Worm (Caenorhabditis elegans) whole organism, L3 larva: Measurements from ENCODE around the gene str-228.

Experiments used
- ceh-28 ChIP-seq: fragments of 150-350 bp; optimal IDR thresholded peaks from 2 replicates; lab custom pipeline; 2014; ENCODE audit warnings: missing biosample characterization, missing genetic modification reagents, missing genetic modification characterization
- ceh-9 ChIP-seq: sonication (generic microtip); optimal IDR thresholded peaks from 2 replicates; lab custom pipeline; 2018; ENCODE audit warnings: missing biosample characterization, missing genetic modification characterization
- elt-1 ChIP-seq: fragments of 150-350 bp; optimal IDR thresholded peaks from 2 replicates; lab custom pipeline; 2014; ENCODE audit warnings: missing biosample characterization, missing genetic modification characterization
- elt-3 ChIP-seq, 3 experiments: fragments of 150-350 bp in 1 of 3; sonication (generic microtip) in 2 of 3; optimal IDR thresholded peaks; 2 replicates in 2 of 3; 4 replicates in 1 of 3; lab custom pipeline; 2014 to 2017; ENCODE audit warnings: missing biosample characterization in 3 of 3, missing genetic modification characterization in 3 of 3
- fos-1 ChIP-seq: fragments of 150-350 bp; optimal IDR thresholded peaks from 2 replicates; lab custom pipeline; 2014; ENCODE audit warnings: missing biosample characterization, missing genetic modification characterization
- mdl-1 ChIP-seq: fragments of 150-350 bp; optimal IDR thresholded peaks from 2 replicates; lab custom pipeline; 2014; ENCODE audit warnings: missing biosample characterization, missing genetic modification characterization
- nhr-43 ChIP-seq: sonication (generic microtip); optimal IDR thresholded peaks from 2 replicates; lab custom pipeline; 2016; ENCODE audit warnings: mild to moderate bottlenecking, missing genetic modification characterization, missing compliant biosample characterization; ENCODE audit not compliant: poor library complexity, severe bottlenecking
- pha-4 ChIP-seq: fragments of 150-350 bp; optimal IDR thresholded peaks from 2 replicates; lab custom pipeline; 2014; ENCODE audit warnings: missing biosample characterization, missing genetic modification reagents, missing genetic modification characterization
- sea-2 ChIP-seq: fragments of 150-350 bp; sonication (generic microtip); optimal IDR thresholded peaks from 4 replicates; lab custom pipeline; 2014; ENCODE audit warnings: missing biosample characterization, missing genetic modification reagents, missing genetic modification characterization
- tbx-2 ChIP-seq: sonication (generic microtip); optimal IDR thresholded peaks from 2 replicates; lab custom pipeline; 2016; ENCODE audit warnings: mild to moderate bottlenecking, missing genetic modification characterization, missing compliant biosample characterization
- unc-62 ChIP-seq: fragments of 150-350 bp; sonication (generic microtip); optimal IDR thresholded peaks from 4 replicates; lab custom pipeline; 2014; ENCODE audit warnings: missing biosample characterization, missing genetic modification reagents, missing genetic modification characterization

ce11 chrV:3470782-3471181 lies 39.2 kb upstream of the str-228 start, which contains the start of gene srbc-29:
- TF ChIP-seq sea-2 (GFP tag; lab: Kevin White, UChicago) (no peak), tbx-2 (tag; lab: Kevin White, UChicago) (no peak), ceh-28 (tag; lab: Kevin White, UChicago) (no peak), fos-1 (tag; lab: Kevin White, UChicago) (no peak), elt-3 (tag; optimal IDR thresholded peaks at IDR 0.05; lab: Kevin White, UChicago) (no peak), mdl-1 (no peak), nhr-43 (no peak), pha-4 (tag; lab: Kevin White, UChicago) (no peak), ceh-9 (no peak), unc-62 (GFP tag; lab: Kevin White, UChicago) (no peak), elt-1 (tag; lab: Kevin White, UChicago) (no peak)
